Worm (Caenorhabditis elegans) whole organism, young adult: ENCODE results near the gene nhr-102.

ENCODE experiments used
- B0336.3 ChIP-seq: fragments of 200-800 bp; sonication (Bioruptor generic); IDR thresholded peaks from 2 replicates; pipeline ENCODE4 v1.3.6; 2022; ENCODE audit warnings: missing genetic modification characterization, missing compliant biosample characterization
- F23B12.7 ChIP-seq: sonication (generic microtip); optimal IDR thresholded peaks from 2 replicates; lab custom pipeline; 2017; ENCODE audit warnings: missing genetic modification characterization, mild to moderate bottlenecking, missing compliant biosample characterization, antibody characterized with exemption, moderate library complexity; ENCODE audit not compliant: insufficient read depth
- F57A8.1 ChIP-seq: fragments of 200-800 bp; sonication (Bioruptor generic); optimal IDR thresholded peaks from 2 replicates; lab custom pipeline; 2018; ENCODE audit warnings: mild to moderate bottlenecking, missing genetic modification characterization, moderate library complexity, missing compliant biosample characterization
- Y67H2A.10 ChIP-seq: fragments of 200-800 bp; sonication (Bioruptor generic); conservative IDR thresholded peaks from 2 replicates; pipeline ENCODE4 v1.3.6; 2022; ENCODE audit warnings: missing genetic modification reagents, missing genetic modification characterization, missing compliant biosample characterization
- Y79H2A.3 ChIP-seq: fragments of 200-800 bp; sonication (Bioruptor generic); conservative IDR thresholded peaks from 2 replicates; pipeline ENCODE4 v1.3.6; 2022; ENCODE audit warnings: missing genetic modification reagents, missing genetic modification characterization, missing compliant biosample characterization
- ZK185.1 ChIP-seq: sonication (generic microtip); optimal IDR thresholded peaks from 2 replicates; lab custom pipeline; 2016; ENCODE audit warnings: mild to moderate bottlenecking, missing genetic modification characterization, missing compliant biosample characterization; ENCODE audit not compliant: poor library complexity, severe bottlenecking
- atf-7 ChIP-seq: sonication (generic microtip); optimal IDR thresholded peaks from 2 replicates; lab custom pipeline; 2017; ENCODE audit warnings: mild to moderate bottlenecking, missing genetic modification characterization, missing compliant biosample characterization
- attf-5 ChIP-seq: fragments of 200-800 bp; sonication (Bioruptor generic); optimal IDR thresholded peaks from 2 replicates; lab custom pipeline; 2018; ENCODE audit warnings: mild to moderate bottlenecking, missing genetic modification characterization, missing compliant biosample characterization
- bed-1 ChIP-seq: fragments of 200-800 bp; sonication (Bioruptor generic); IDR thresholded peaks from 2 replicates; pipeline ENCODE4 v1.3.6; 2022; ENCODE audit warnings: missing genetic modification reagents, missing genetic modification characterization, missing compliant biosample characterization
- cebp-1 ChIP-seq, 2 experiments: fragments of 200-800 bp in 1 of 2; sonication (Bioruptor generic) in 1 of 2; sonication (generic microtip) in 1 of 2; IDR thresholded peaks in 1 of 2; optimal IDR thresholded peaks in 1 of 2; 2 replicates each; pipeline versions ENCODE4 v1.3.6 to Lab custom; 2017 to 2022; ENCODE audit warnings: missing compliant biosample characterization in 2 of 2, missing genetic modification characterization in 2 of 2, mild to moderate bottlenecking in 1 of 2, missing genetic modification reagents in 1 of 2, moderate library complexity in 1 of 2
- ceh-27 ChIP-seq: fragments of 200-800 bp; sonication (Bioruptor generic); optimal IDR thresholded peaks from 2 replicates; lab custom pipeline; 2018; ENCODE audit warnings: mild to moderate bottlenecking, missing genetic modification characterization, moderate library complexity, missing compliant biosample characterization
- ceh-40 ChIP-seq: fragments of 200-800 bp; sonication (Bioruptor generic); IDR thresholded peaks from 2 replicates; pipeline ENCODE4 v1.3.6; 2022; ENCODE audit warnings: missing genetic modification characterization, missing compliant biosample characterization
- ceh-91 ChIP-seq: fragments of 200-800 bp; sonication (Bioruptor generic); IDR thresholded peaks from 2 replicates; pipeline ENCODE4 v1.3.6; 2022; ENCODE audit warnings: missing genetic modification reagents, missing genetic modification characterization, missing compliant biosample characterization
- dox-1 ChIP-seq: fragments of 200-800 bp; sonication (Bioruptor generic); IDR thresholded peaks from 2 replicates; pipeline ENCODE4 v1.3.6; 2022; ENCODE audit warnings: missing genetic modification reagents, missing genetic modification characterization, missing compliant biosample characterization
- egl-44 ChIP-seq: fragments of 200-800 bp; sonication (Bioruptor generic); IDR thresholded peaks from 2 replicates; pipeline ENCODE4 v1.3.6; 2022; ENCODE audit warnings: missing genetic modification reagents, missing genetic modification characterization, missing compliant biosample characterization
- hlh-12 ChIP-seq: sonication (generic microtip); optimal IDR thresholded peaks from 2 replicates; lab custom pipeline; 2016; ENCODE audit warnings: missing genetic modification characterization, missing compliant biosample characterization
- hmg-1.2 ChIP-seq: fragments of 200-800 bp; sonication (Bioruptor generic); IDR thresholded peaks from 2 replicates; pipeline ENCODE4 v1.3.6; 2022; ENCODE audit warnings: missing genetic modification reagents, missing genetic modification characterization, missing compliant biosample characterization
- lag-1 ChIP-seq: fragments of 200-800 bp; sonication (Bioruptor generic); IDR thresholded peaks from 2 replicates; pipeline ENCODE4 v1.3.6; 2022; ENCODE audit warnings: missing genetic modification reagents, missing genetic modification characterization, missing compliant biosample characterization
- lin-54 ChIP-seq: fragments of 200-800 bp; sonication (Bioruptor generic); optimal IDR thresholded peaks from 2 replicates; lab custom pipeline; 2018; ENCODE audit warnings: mild to moderate bottlenecking, missing genetic modification characterization, missing compliant biosample characterization
- lsy-27 ChIP-seq: sonication (generic microtip); optimal IDR thresholded peaks from 2 replicates; lab custom pipeline; 2017; ENCODE audit warnings: missing genetic modification characterization, mild to moderate bottlenecking, missing compliant biosample characterization, antibody characterized with exemption, missing genotype, borderline replicate concordance; ENCODE audit not compliant: insufficient read depth
- madf-8 ChIP-seq: fragments of 200-800 bp; sonication (Bioruptor generic); conservative IDR thresholded peaks from 2 replicates; pipeline ENCODE4 v1.3.6; 2022; ENCODE audit warnings: missing genetic modification reagents, missing genetic modification characterization, missing compliant biosample characterization
- mcd-1 ChIP-seq: fragments of 200-800 bp; sonication (Bioruptor generic); IDR thresholded peaks from 2 replicates; pipeline ENCODE4 v1.3.6; 2022; ENCODE audit warnings: missing genetic modification reagents, missing genetic modification characterization, missing compliant biosample characterization
- mes-4 ChIP-seq: sonication (generic microtip); optimal IDR thresholded peaks from 2 replicates; lab custom pipeline; 2016; ENCODE audit warnings: missing genotype, missing genetic modification characterization, missing compliant biosample characterization
- nfyb-1 ChIP-seq: fragments of 200-800 bp; sonication (Bioruptor generic); IDR thresholded peaks from 2 replicates; pipeline ENCODE4 v1.3.6; 2022; ENCODE audit warnings: missing genetic modification reagents, missing genetic modification characterization, missing compliant biosample characterization
- nhr-80 ChIP-seq: sonication (generic microtip); optimal IDR thresholded peaks from 2 replicates; lab custom pipeline; 2016; ENCODE audit warnings: missing genetic modification characterization, missing compliant biosample characterization
- pha-4 ChIP-seq: fragments of 150-350 bp; sonication (generic microtip); optimal IDR thresholded peaks from 2 replicates; lab custom pipeline; 2014; ENCODE audit warnings: missing biosample characterization, missing genetic modification reagents, missing genetic modification characterization
- repo-1 ChIP-seq: sonication (generic microtip); optimal IDR thresholded peaks from 2 replicates; lab custom pipeline; 2017; ENCODE audit warnings: mild to moderate bottlenecking, missing genetic modification characterization, missing compliant biosample characterization
- rpc-1 ChIP-seq, 2 experiments: fragments of 150-350 bp in 1 of 2; sonication (generic microtip) in 1 of 2; optimal IDR thresholded peaks; 2 replicates each; lab custom pipeline; 2014 to 2018; ENCODE audit warnings: missing biosample characterization in 1 of 2, missing genetic modification characterization in 1 of 2, missing genetic modification reagents in 1 of 2, missing genotype in 1 of 2
- sea-2 ChIP-seq: fragments of 200-800 bp; sonication (Bioruptor generic); IDR thresholded peaks from 2 replicates; pipeline ENCODE4 v1.3.6; 2022; ENCODE audit warnings: missing genetic modification characterization, missing compliant biosample characterization
- snpc-4 ChIP-seq, 5 experiments: fragments of 150-350 bp in 1 of 5; sonication (generic microtip) in 4 of 5; optimal IDR thresholded peaks; 2 replicates each; lab custom pipeline; 2014 to 2018; ENCODE audit warnings: missing genetic modification characterization in 5 of 5, missing biosample characterization in 3 of 5, antibody characterized with exemption in 2 of 5, mild to moderate bottlenecking in 2 of 5, missing compliant biosample characterization in 2 of 5, missing genotype in 2 of 5, moderate library complexity in 2 of 5, missing genetic modification reagents in 1 of 5
- tbp1 ChIP-seq: fragments of 200-800 bp; sonication (Bioruptor generic); optimal IDR thresholded peaks from 2 replicates; lab custom pipeline; 2018; ENCODE audit warnings: mild to moderate bottlenecking, missing genetic modification characterization, missing compliant biosample characterization
- tbx-9 ChIP-seq: sonication (generic microtip); optimal IDR thresholded peaks from 2 replicates; lab custom pipeline; 2016; ENCODE audit warnings: borderline replicate concordance, missing genetic modification characterization, inconsistent platforms, missing compliant biosample characterization
- unc-130 ChIP-seq: sonication (generic microtip); optimal IDR thresholded peaks from 2 replicates; lab custom pipeline; 2016; ENCODE audit warnings: missing genetic modification reagents, missing genetic modification characterization, missing compliant biosample characterization
- ztf-22 ChIP-seq: fragments of 200-800 bp; sonication (Bioruptor generic); optimal IDR thresholded peaks from 2 replicates; lab custom pipeline; 2018; ENCODE audit warnings: mild to moderate bottlenecking, missing genetic modification characterization, moderate library complexity, missing compliant biosample characterization

Gene nhr-102

ce11 chrV:15887708-15888295, 11.6 kb upstream of the nhr-102 start:
- TF ChIP-seq cebp-1 (GFP tag; IDR thresholded peaks at IDR 0.05; lab: Robert Waterston, UW), result no peak
- TF ChIP-seq cebp-1 (tag; optimal IDR thresholded peaks at IDR 0.05; lab: Kevin White, UChicago), result peak; percentile 21
- TF ChIP-seq ZK185.1 (tag; lab: Kevin White, UChicago), result no peak
- no peak for TF ChIP-seq lsy-27
- TF ChIP-seq ztf-22, result peak; percentile 26
- no peak for TF ChIP-seq rpc-1 (optimal IDR thresholded peaks at IDR 0.05; lab: Kevin White, UChicago)
- TF ChIP-seq rpc-1 (tag; optimal IDR thresholded peaks at IDR 0.05; lab: Kevin White, UChicago), result no peak
- TF ChIP-seq unc-130 (GFP tag; lab: Kevin White, UChicago), result no peak
- TF ChIP-seq nhr-80 (tag; lab: Kevin White, UChicago), result peak; percentile 72
- TF ChIP-seq tbx-9, result no peak
- TF ChIP-seq lag-1 (GFP tag; lab: Robert Waterston, UW), result no peak
- no peak for TF ChIP-seq F23B12.7 (tag; lab: Kevin White, UChicago)
- no peak for TF ChIP-seq mcd-1 (GFP tag; lab: Robert Waterston, UW)
- TF ChIP-seq ceh-27 (GFP tag; lab: Kevin White, UChicago), result no peak
- TF ChIP-seq egl-44 (GFP tag; lab: Robert Waterston, UW), result 0 out of 2 replicates have a peak, but pooled peaks have one; percentile 23
- peak; percentile 55; the same call in 1 of the 2 replicates for TF ChIP-seq nfyb-1 (GFP tag; lab: Robert Waterston, UW)
- no peak for TF ChIP-seq bed-1 (GFP tag; lab: Robert Waterston, UW)
- TF ChIP-seq dox-1 (GFP tag; lab: Robert Waterston, UW), result peak; percentile 32; the same call in 1 of the 2 replicates
- TF ChIP-seq, all 124 proteins: peak for 6

ce11 chrV:15885967-15886366, 9.8 kb upstream of the nhr-102 start, which contains the start of gene T06C12.9:
Gene T06C12.9, minus strand, starts transcription at chrV:15886067.
- TF ChIP-seq ZK185.1 (tag; lab: Kevin White, UChicago), result no peak
- TF ChIP-seq repo-1 (tag; lab: Kevin White, UChicago), result no peak
- TF ChIP-seq ceh-40 (GFP tag; lab: Robert Waterston, UW), result no peak
- no peak for TF ChIP-seq Y67H2A.10 (GFP tag; lab: Robert Waterston, UW)
- no peak for TF ChIP-seq madf-8 (GFP tag; lab: Robert Waterston, UW)

ce11 chrV:15884698-15885097, 8.5 kb upstream of the nhr-102 start, which contains the start of gene oac-42:
Gene oac-42, minus strand, starts transcription at chrV:15884798.
- TF ChIP-seq cebp-1 (GFP tag; IDR thresholded peaks at IDR 0.05; lab: Robert Waterston, UW) (no peak), cebp-1 (tag; optimal IDR thresholded peaks at IDR 0.05; lab: Kevin White, UChicago) (no peak), sea-2 (no peak), lin-54 (no peak), ceh-91 (no peak), lsy-27 (no peak), mes-4 (tag; lab: Kevin White, UChicago) (no peak), Y79H2A.3 (GFP tag; lab: Robert Waterston, UW) (no peak)

- TF ChIP-seq hlh-12 (tag; lab: Kevin White, UChicago) (no peak), cebp-1 (GFP tag; IDR thresholded peaks at IDR 0.05; lab: Robert Waterston, UW) (peak; percentile 91), cebp-1 (tag; optimal IDR thresholded peaks at IDR 0.05; lab: Kevin White, UChicago) (peak; percentile 94), B0336.3 (GFP tag; lab: Robert Waterston, UW) (0 out of 2 replicates have a peak, but pooled peaks have one; percentile 35), nhr-80 (tag; lab: Kevin White, UChicago) (peak; percentile 70), F57A8.1 (GFP tag; lab: Kevin White, UChicago) (no peak), pha-4 (peak; percentile 52), tbp1 (GFP tag; lab: Kevin White, UChicago) (no peak), bed-1 (GFP tag; lab: Robert Waterston, UW) (no peak), nfyb-1 (GFP tag; lab: Robert Waterston, UW) (peak; percentile 60; the same call in 1 of the 2 replicates), dox-1 (GFP tag; lab: Robert Waterston, UW) (0 out of 2 replicates have a peak, but pooled peaks have one; percentile 23), hmg-1.2 (peak; percentile 62; the same call in 1 of the 2 replicates), snpc-4 (GFP tag; optimal IDR thresholded peaks at IDR 0.05; lab: Kevin White, UChicago) (no peak), snpc-4 (tag; optimal IDR thresholded peaks at IDR 0.05; lab: Kevin White, UChicago) (peak in 1 of 4 experiments; percentile 11), atf-7 (tag; lab: Kevin White, UChicago) (peak; percentile 73), attf-5 (GFP tag; lab: Kevin White, UChicago) (peak; percentile 77)
- TF ChIP-seq, all 124 proteins: peak for 10
Measured at ce11 chrV:15880705-15881104, 4.5 kb upstream of the nhr-102 start.
